Fruit fly (Drosophila melanogaster): ENCODE data around the gene CG3638.

Gene CG3638

DNA sequence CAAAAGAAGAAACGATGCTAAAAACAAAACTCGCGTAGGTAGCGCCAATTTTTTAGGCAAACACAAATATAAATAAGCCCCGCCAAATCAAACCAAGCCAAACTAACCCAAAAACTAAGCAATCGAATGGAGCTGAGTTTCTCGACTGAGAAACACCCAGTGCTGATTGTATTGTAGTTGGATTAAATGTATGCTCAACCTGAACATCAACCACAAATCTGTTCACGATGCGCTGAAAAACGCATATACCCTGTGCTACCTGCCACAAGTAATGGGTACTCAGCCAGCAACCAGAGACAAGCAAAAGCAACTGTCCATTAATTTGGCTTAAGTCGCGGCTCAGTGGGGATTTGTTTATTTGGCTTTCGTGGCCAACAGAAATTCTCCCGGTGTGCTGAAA lies 23.8 kb upstream of the CG3638 start:
- TF ChIP-seq row (GFP tag; IDR thresholded peaks at IDR 0.05) (peak; percentile 61), CG3065 (GFP tag; optimal IDR thresholded peaks at IDR 0.05) (no peak), lbe (GFP tag; optimal IDR thresholded peaks at IDR 0.05) (no peak), Ets65A (GFP tag) (peak; percentile 87), Drgx (GFP tag; IDR thresholded peaks at IDR 0.05) (0 out of 2 replicates have a peak, but pooled peaks have one; percentile 23), vvl (GFP tag; IDR thresholded peaks at IDR 0.05) (0 out of 2 replicates have a peak, but pooled peaks have one; percentile 22), gem (tag; optimal IDR thresholded peaks at IDR 0.05) (peak; percentile 25), ssp (GFP tag; IDR thresholded peaks at IDR 0.05) (no peak), Fer1 (GFP tag; optimal IDR thresholded peaks at IDR 0.05) (peak; percentile 38), CG9932 (GFP tag; IDR thresholded peaks at IDR 0.05) (peak; percentile 60), dysf (GFP tag; IDR thresholded peaks at IDR 0.05) (peak; percentile 54; the same call in 2 of the 3 replicates), Rfx (GFP tag; IDR thresholded peaks at IDR 0.05) (peak; percentile 62; the same call in 1 of the 2 replicates), Nf-YC (tag; optimal IDR thresholded peaks at IDR 0.05) (peak; percentile 14), Meics (GFP tag; optimal IDR thresholded peaks at IDR 0.05) (peak; percentile 32), BtbVII (GFP tag; optimal IDR thresholded peaks at IDR 0.05) (peak; percentile 39), CG13296 (GFP tag; optimal IDR thresholded peaks at IDR 0.05) (peak; percentile 42), lilli (GFP tag; optimal IDR thresholded peaks at IDR 0.05) (peak; percentile 34), zfh2 (GFP tag; optimal IDR thresholded peaks at IDR 0.05) (peak; percentile 35), gro (GFP tag; optimal IDR thresholded peaks at IDR 0.05) (no peak), CG9817 (tag; optimal IDR thresholded peaks at IDR 0.05) (peak; percentile 13), lab (GFP tag; optimal IDR thresholded peaks at IDR 0.05) (peak; percentile 52), ind (GFP tag; optimal IDR thresholded peaks at IDR 0.05) (peak; percentile 40), pan (optimal IDR thresholded peaks at IDR 0.05) (no peak), pan (GFP tag; optimal IDR thresholded peaks at IDR 0.05 in 1 of 2, IDR thresholded peaks at IDR 0.05 in 1 of 2) (peak in 1 of 2 experiments; percentile 21), Sin3A (optimal IDR thresholded peaks at IDR 0.05) (no peak), Doc2 (GFP tag; IDR thresholded peaks at IDR 0.05) (no peak), CG8290 (GFP tag; optimal IDR thresholded peaks at IDR 0.05) (no peak), CG8290 (tag; optimal IDR thresholded peaks at IDR 0.05) (peak in 1 of 2 experiments; percentile 72), pum (GFP tag; optimal IDR thresholded peaks at IDR 0.05) (peak; percentile 5), tap (tag; optimal IDR thresholded peaks at IDR 0.05) (peak; percentile 14), Hmr (GFP tag; optimal IDR thresholded peaks at IDR 0.05) (peak; percentile 13), Antp (GFP tag; optimal IDR thresholded peaks at IDR 0.05) (peak; percentile 8), CG11456 (GFP tag; IDR thresholded peaks at IDR 0.05) (peak; percentile 52; the same call in 1 of the 3 replicates), Dref (GFP tag; IDR thresholded peaks at IDR 0.05) (no peak), sug (tag; optimal IDR thresholded peaks at IDR 0.05) (peak; percentile 10), CG18599 (GFP tag; optimal IDR thresholded peaks at IDR 0.05) (peak; percentile 31), CG32532 (GFP tag; IDR thresholded peaks at IDR 0.05) (peak; percentile 41; the same call in 1 of the 2 replicates), lmd (GFP tag; IDR thresholded peaks at IDR 0.05) (peak; percentile 23; the same call in 1 of the 2 replicates), dpn (GFP tag; optimal IDR thresholded peaks at IDR 0.05) (peak; percentile 27), Rx (GFP tag; IDR thresholded peaks at IDR 0.05) (no peak), Med (GFP tag) (peak; percentile 91), D (optimal IDR thresholded peaks at IDR 0.05) (no peak), D (GFP tag; optimal IDR thresholded peaks at IDR 0.05) (no peak), grau (tag; optimal IDR thresholded peaks at IDR 0.05) (peak; percentile 27), NfI (GFP tag; optimal IDR thresholded peaks at IDR 0.05) (peak; percentile 18), CG13424 (tag; optimal IDR thresholded peaks at IDR 0.05) (peak; percentile 2), stwl (tag; optimal IDR thresholded peaks at IDR 0.05) (no peak), CG10543 (GFP tag; optimal IDR thresholded peaks at IDR 0.05) (peak; percentile 17), CG13894 (tag; optimal IDR thresholded peaks at IDR 0.05) (peak; percentile 53), al (GFP tag; IDR thresholded peaks at IDR 0.05) (0 out of 2 replicates have a peak, but pooled peaks have one; percentile 20), Hsf (GFP tag; optimal IDR thresholded peaks at IDR 0.05) (no peak), Hr51 (GFP tag; optimal IDR thresholded peaks at IDR 0.05) (peak in 1 of 2 experiments; percentile 30)

Data from whole organism, embryonic.